Worm (Caenorhabditis elegans): ENCODE measurements around the gene tsp-16.

Gene tsp-16

DNA sequence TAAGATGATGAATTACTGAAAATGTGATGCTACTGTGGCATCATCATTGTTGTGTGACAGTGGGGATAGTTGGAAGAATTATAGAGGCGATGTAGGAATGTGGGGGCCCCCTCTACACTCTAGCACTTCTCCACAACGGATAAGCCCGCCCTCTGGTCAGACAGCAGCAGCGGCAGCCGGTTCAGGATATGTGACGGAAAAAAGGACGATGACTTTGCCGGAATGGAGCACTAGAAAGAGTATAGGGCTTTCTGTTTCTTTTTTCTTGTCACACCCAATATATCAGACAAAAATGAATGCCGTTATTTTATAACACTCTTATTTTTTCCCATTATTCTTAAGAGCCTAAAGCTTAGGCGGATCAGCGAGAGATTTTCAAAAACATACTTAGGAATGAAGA is 9.1 kb upstream of the tsp-16 start, which contains the start of gene tyra-2:
tyra-2 (minus strand) TSS at position 101 of the 400 bp plus-strand sequence.
- TF ChIP-seq ceh-13 (GFP tag; optimal IDR thresholded peaks at IDR 0.05) (no peak), tbx-11 (GFP tag; IDR thresholded peaks at IDR 0.05) (no peak), F13C5.2 (tag; optimal IDR thresholded peaks at IDR 0.05) (no peak), pes-1 (GFP tag; IDR thresholded peaks at IDR 0.05) (no peak), flt-1 (GFP tag; IDR thresholded peaks at IDR 0.05) (no peak), hmg-4 (GFP tag; optimal IDR thresholded peaks at IDR 0.05) (no peak), tbx-37 (GFP tag; conservative IDR thresholded peaks at IDR 0.05) (no peak), hmbx-1 (tag; optimal IDR thresholded peaks at IDR 0.05) (no peak), ceh-36 (tag; optimal IDR thresholded peaks at IDR 0.05) (no peak), tra-4 (tag; optimal IDR thresholded peaks at IDR 0.05) (no peak), scrt-1 (GFP tag; IDR thresholded peaks at IDR 0.05) (no peak), sea-1 (GFP tag; conservative IDR thresholded peaks at IDR 0.05) (no peak), ets-7 (tag; optimal IDR thresholded peaks at IDR 0.05) (no peak), ama-1 (optimal IDR thresholded peaks at IDR 0.05) (no peak), B0310.2 (tag; optimal IDR thresholded peaks at IDR 0.05) (no peak), aly-1 (tag; optimal IDR thresholded peaks at IDR 0.05) (no peak), hnd-1 (tag; optimal IDR thresholded peaks at IDR 0.05) (no peak)

DNA sequence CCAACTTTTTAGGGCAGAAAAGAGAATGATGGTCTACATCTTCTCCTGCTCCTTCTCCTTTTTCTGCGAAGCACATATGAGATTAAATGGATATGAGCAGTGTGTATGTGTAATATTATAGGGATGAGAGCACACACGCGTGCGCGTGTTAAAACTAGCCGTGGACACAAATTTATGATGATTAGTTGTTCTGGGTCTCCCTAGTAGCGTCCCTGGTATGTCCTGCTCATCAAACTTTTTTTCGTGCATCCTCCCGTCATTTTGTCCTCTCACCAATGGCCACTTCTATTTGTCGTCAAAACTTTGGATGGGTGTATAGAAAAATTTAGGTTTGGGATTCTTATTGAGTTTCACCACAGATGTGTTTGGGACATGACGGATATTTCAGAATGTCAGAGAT is 5.5 kb upstream of the tsp-16 start:
- TF ChIP-seq F13C5.2 (tag; optimal IDR thresholded peaks at IDR 0.05) (no peak), ceh-36 (tag; optimal IDR thresholded peaks at IDR 0.05) (no peak), hmg-4 (GFP tag; optimal IDR thresholded peaks at IDR 0.05) (no peak), tra-4 (tag; optimal IDR thresholded peaks at IDR 0.05) (no peak), flt-1 (GFP tag; IDR thresholded peaks at IDR 0.05) (no peak), tbx-37 (GFP tag; conservative IDR thresholded peaks at IDR 0.05) (no peak), tbx-11 (GFP tag; IDR thresholded peaks at IDR 0.05) (no peak), hnd-1 (tag; optimal IDR thresholded peaks at IDR 0.05) (no peak), hmbx-1 (tag; optimal IDR thresholded peaks at IDR 0.05) (no peak)

DNA sequence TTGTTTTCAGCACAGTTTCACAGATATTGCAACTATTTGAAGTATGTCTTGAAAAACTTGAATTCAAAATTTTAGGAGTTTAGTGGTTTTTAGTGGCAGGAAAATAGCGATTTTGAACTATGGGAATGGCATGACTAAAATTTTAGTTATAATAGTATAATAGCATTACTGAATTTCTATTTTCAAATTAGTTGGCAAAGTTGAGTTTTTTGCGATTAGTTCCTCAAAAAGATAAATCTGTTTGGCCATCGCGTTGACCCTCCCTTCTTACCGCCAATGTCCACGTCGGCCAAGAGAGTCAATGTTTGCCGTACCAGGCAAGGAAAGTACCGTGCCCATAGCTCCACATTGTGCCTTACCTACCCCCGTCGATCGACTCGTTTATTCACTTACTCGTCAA is 5.0 kb downstream of the tsp-16 start, which contains the start of gene ugt-57:
ugt-57 (plus strand) TSS at position 301 of the 400 bp plus-strand sequence.
- no peak for TF ChIP-seq F13C5.2 (tag; optimal IDR thresholded peaks at IDR 0.05)
- no peak for TF ChIP-seq ama-1 (optimal IDR thresholded peaks at IDR 0.05)
- no peak for TF ChIP-seq tbx-11 (GFP tag; IDR thresholded peaks at IDR 0.05)
- TF ChIP-seq tra-4 (tag; optimal IDR thresholded peaks at IDR 0.05), result no peak
- no peak for TF ChIP-seq tbx-37 (GFP tag; conservative IDR thresholded peaks at IDR 0.05)
- TF ChIP-seq ets-7 (tag; optimal IDR thresholded peaks at IDR 0.05), result no peak
- no peak for TF ChIP-seq aly-1 (tag; optimal IDR thresholded peaks at IDR 0.05)
- TF ChIP-seq hmbx-1 (tag; optimal IDR thresholded peaks at IDR 0.05), result no peak
- no peak for TF ChIP-seq hnd-1 (tag; optimal IDR thresholded peaks at IDR 0.05)
- no peak for TF ChIP-seq B0310.2 (tag; optimal IDR thresholded peaks at IDR 0.05)
- no peak for TF ChIP-seq scrt-1 (GFP tag; IDR thresholded peaks at IDR 0.05)
- no peak for TF ChIP-seq ceh-36 (tag; optimal IDR thresholded peaks at IDR 0.05)
- no peak for TF ChIP-seq pes-1 (GFP tag; IDR thresholded peaks at IDR 0.05)

DNA sequence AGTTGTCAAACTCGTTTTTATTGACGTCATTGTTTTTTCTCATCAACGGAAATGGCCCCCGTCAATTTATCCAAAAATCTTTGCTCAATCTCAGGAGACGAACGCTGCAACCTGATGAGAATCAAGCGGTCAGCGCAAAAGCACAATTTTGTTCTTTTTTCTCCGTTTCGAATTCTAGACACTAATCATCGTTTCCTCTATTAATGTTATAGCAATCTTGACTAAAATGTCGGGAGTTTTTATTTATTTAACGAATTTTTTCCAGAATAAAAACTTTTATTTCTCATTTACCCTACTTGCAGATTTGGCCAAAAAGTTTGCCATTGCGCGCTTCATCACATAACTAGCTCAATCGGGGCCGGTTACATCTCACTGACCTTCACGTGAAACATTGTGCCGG is 7.1 kb downstream of the tsp-16 start, which contains the start of gene F01E11.18:
F01E11.18 (plus strand) TSS at position 301 of the 400 bp plus-strand sequence.
- TF ChIP-seq hmg-4 (GFP tag; optimal IDR thresholded peaks at IDR 0.05) (no peak), sea-1 (GFP tag; conservative IDR thresholded peaks at IDR 0.05) (no peak), ets-7 (tag; optimal IDR thresholded peaks at IDR 0.05) (no peak), F13C5.2 (tag; optimal IDR thresholded peaks at IDR 0.05) (no peak), aly-1 (tag; optimal IDR thresholded peaks at IDR 0.05) (no peak), ama-1 (optimal IDR thresholded peaks at IDR 0.05) (no peak), tra-4 (tag; optimal IDR thresholded peaks at IDR 0.05) (no peak), ceh-36 (tag; optimal IDR thresholded peaks at IDR 0.05) (no peak), scrt-1 (GFP tag; IDR thresholded peaks at IDR 0.05) (no peak), tbx-37 (GFP tag; conservative IDR thresholded peaks at IDR 0.05) (no peak), hnd-1 (tag; optimal IDR thresholded peaks at IDR 0.05) (no peak), ceh-13 (GFP tag; optimal IDR thresholded peaks at IDR 0.05) (no peak), tbx-11 (GFP tag; IDR thresholded peaks at IDR 0.05) (no peak), pes-1 (GFP tag; IDR thresholded peaks at IDR 0.05) (no peak)

DNA sequence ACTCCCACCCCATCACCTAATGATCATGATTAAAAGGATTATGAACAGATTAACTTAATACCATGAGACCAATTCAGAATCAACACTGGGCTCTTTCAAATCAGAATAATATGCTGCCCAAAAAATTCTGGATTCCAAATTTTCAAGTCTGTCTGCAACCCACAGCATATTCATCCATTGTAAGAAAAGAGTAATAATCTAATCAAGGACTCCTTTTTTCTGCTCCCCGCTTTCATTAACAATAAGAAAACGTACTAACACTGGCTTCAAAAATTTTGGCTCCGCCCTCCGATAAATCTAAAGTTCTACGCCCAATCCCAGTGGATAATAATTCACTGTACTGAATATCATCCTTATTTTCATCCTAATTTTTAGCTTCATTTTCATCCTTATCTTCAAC is 8.2 kb downstream of the tsp-16 start:
- TF ChIP-seq tbx-37 (GFP tag; conservative IDR thresholded peaks at IDR 0.05), result no peak
- TF ChIP-seq hmg-4 (GFP tag; optimal IDR thresholded peaks at IDR 0.05), result no peak
- TF ChIP-seq hnd-1 (tag; optimal IDR thresholded peaks at IDR 0.05), result no peak
- TF ChIP-seq B0310.2 (tag; optimal IDR thresholded peaks at IDR 0.05), result no peak
- TF ChIP-seq ceh-36 (tag; optimal IDR thresholded peaks at IDR 0.05), result no peak
- no peak for TF ChIP-seq tra-4 (tag; optimal IDR thresholded peaks at IDR 0.05)
- TF ChIP-seq scrt-1 (GFP tag; IDR thresholded peaks at IDR 0.05), result no peak
- no peak for TF ChIP-seq hmbx-1 (tag; optimal IDR thresholded peaks at IDR 0.05)

DNA sequence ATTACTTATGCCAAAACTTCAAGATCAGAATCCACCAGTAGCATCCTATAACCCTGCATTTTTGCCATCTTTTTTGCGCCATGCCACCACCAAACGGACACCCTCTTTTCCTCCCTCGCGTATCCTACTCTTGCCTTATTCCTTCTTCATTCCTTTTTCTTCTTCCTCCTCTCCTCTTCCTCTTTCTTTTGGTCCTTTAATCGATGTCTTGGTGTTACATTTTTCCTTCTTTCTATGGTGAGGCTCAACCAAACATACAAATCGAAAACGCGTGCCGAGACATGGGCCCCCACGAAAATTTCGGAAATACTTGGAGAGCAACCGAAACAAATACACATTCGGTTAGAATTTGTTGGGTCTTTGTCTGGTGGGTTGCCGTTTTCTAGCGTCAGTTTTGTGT is 25.1 kb downstream of the tsp-16 start:
- TF ChIP-seq scrt-1 (GFP tag; IDR thresholded peaks at IDR 0.05) (no peak), pes-1 (GFP tag; IDR thresholded peaks at IDR 0.05) (no peak), sea-1 (GFP tag; conservative IDR thresholded peaks at IDR 0.05) (no peak), tbx-11 (GFP tag; IDR thresholded peaks at IDR 0.05) (no peak), ets-7 (tag; optimal IDR thresholded peaks at IDR 0.05) (no peak), F13C5.2 (tag; optimal IDR thresholded peaks at IDR 0.05) (no peak)

DNA sequence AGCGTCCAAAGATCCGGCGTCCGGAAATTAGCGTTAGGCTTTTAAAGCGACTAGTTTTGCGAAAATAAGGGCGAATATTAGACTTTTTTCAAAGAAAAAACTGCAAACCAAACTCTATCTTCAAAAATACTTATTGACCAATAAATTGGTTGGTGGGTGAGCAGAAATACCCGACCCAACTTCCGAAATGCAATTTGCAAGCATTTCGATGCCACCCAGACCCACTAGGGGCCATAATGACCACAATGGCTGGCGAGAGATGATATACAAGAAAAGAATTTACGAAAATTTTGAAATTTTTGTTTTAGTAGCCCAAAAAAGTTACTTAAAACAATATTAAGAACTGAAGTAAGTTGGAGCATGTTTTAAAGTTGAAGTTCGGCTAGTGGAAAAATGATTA is 26.3 kb downstream of the tsp-16 start:
- TF ChIP-seq ceh-36 (tag; optimal IDR thresholded peaks at IDR 0.05), result no peak
- no peak for TF ChIP-seq F13C5.2 (tag; optimal IDR thresholded peaks at IDR 0.05)
- no peak for TF ChIP-seq scrt-1 (GFP tag; IDR thresholded peaks at IDR 0.05)
- TF ChIP-seq ets-7 (tag; optimal IDR thresholded peaks at IDR 0.05), result no peak
- TF ChIP-seq ama-1 (optimal IDR thresholded peaks at IDR 0.05), result no peak
- TF ChIP-seq flt-1 (GFP tag; IDR thresholded peaks at IDR 0.05), result no peak
- no peak for TF ChIP-seq pes-1 (GFP tag; IDR thresholded peaks at IDR 0.05)
- TF ChIP-seq B0310.2 (tag; optimal IDR thresholded peaks at IDR 0.05), result no peak
- TF ChIP-seq tbx-11 (GFP tag; IDR thresholded peaks at IDR 0.05), result no peak

DNA sequence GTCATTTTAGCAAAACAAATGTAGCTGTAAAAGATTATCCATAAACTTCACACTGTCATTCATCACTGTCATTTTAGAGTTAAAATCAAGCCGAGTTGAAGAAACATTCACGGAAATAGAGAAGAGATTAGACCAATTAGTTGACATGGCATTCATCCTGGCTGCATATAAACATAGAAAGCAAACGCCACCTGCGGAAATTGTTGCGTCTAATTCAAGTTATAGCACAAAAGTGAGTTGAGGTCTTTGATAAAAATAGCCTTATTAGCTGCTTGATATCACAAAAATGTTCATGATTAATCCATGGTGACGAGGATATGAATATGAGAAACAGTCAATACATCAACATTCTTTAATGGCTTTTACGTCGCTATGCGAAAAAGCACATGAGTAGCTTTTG is 27.9 kb downstream of the tsp-16 start:
- TF ChIP-seq ceh-36 (tag; optimal IDR thresholded peaks at IDR 0.05), result no peak
- TF ChIP-seq hnd-1 (tag; optimal IDR thresholded peaks at IDR 0.05), result no peak
- no peak for TF ChIP-seq hmbx-1 (tag; optimal IDR thresholded peaks at IDR 0.05)
- no peak for TF ChIP-seq aly-1 (tag; optimal IDR thresholded peaks at IDR 0.05)
- no peak for TF ChIP-seq ceh-13 (GFP tag; optimal IDR thresholded peaks at IDR 0.05)
- no peak for TF ChIP-seq B0310.2 (tag; optimal IDR thresholded peaks at IDR 0.05)
- no peak for TF ChIP-seq ama-1 (optimal IDR thresholded peaks at IDR 0.05)
- no peak for TF ChIP-seq sea-1 (GFP tag; conservative IDR thresholded peaks at IDR 0.05)
- TF ChIP-seq ets-7 (tag; optimal IDR thresholded peaks at IDR 0.05), result no peak
- TF ChIP-seq pes-1 (GFP tag; IDR thresholded peaks at IDR 0.05), result no peak
- TF ChIP-seq scrt-1 (GFP tag; IDR thresholded peaks at IDR 0.05), result no peak
- TF ChIP-seq hmg-4 (GFP tag; optimal IDR thresholded peaks at IDR 0.05), result no peak
